Fruit fly (Drosophila melanogaster) whole organism, wandering third instar larva: Measurements from ENCODE around the gene CG11353.

Experiments
- Abd-B ChIP-seq: fragments of >200 bp; optimal IDR thresholded peaks from 2 replicates; lab custom pipeline; 2017; ENCODE audit warnings: missing biosample characterization, missing genetic modification characterization
- CG32264 ChIP-seq: fragments of 200-800 bp; sonication (Bioruptor generic); optimal IDR thresholded peaks from 2 replicates; lab custom pipeline; 2016; ENCODE audit warnings: missing biosample characterization, missing genetic modification characterization
- CG9705 ChIP-seq: fragments of 200-800 bp; sonication (Bioruptor generic); optimal IDR thresholded peaks from 2 replicates; lab custom pipeline; 2018; ENCODE audit warnings: missing biosample characterization, mild to moderate bottlenecking, missing genetic modification characterization
- CrebA ChIP-seq: fragments of 200-800 bp; sonication (Bioruptor generic); optimal IDR thresholded peaks from 2 replicates; lab custom pipeline; 2016; ENCODE audit warnings: missing biosample characterization, mild to moderate bottlenecking, missing genetic modification characterization, borderline replicate concordance
- Dfd ChIP-seq: fragments of >200 bp; optimal IDR thresholded peaks from 2 replicates; lab custom pipeline; 2017; ENCODE audit warnings: missing biosample characterization, missing genetic modification characterization
- Dif ChIP-seq: fragments of 200-275, 200-300 bp; sonication (Bioruptor generic); optimal IDR thresholded peaks from 2 replicates; lab custom pipeline; 2018; ENCODE audit warnings: missing biosample characterization, missing genetic modification characterization; ENCODE audit not compliant: partially characterized antibody
- GATAd ChIP-seq: sonication (Bioruptor generic); optimal IDR thresholded peaks from 2 replicates; lab custom pipeline; 2016; ENCODE audit warnings: missing biosample characterization, missing genetic modification characterization
- HLH106 ChIP-seq: fragments of 200-800 bp; optimal IDR thresholded peaks from 3 replicates; lab custom pipeline; 2019; ENCODE audit warnings: missing biosample characterization, mild to moderate bottlenecking, missing genetic modification characterization, moderate library complexity
- Hnf4 ChIP-seq: fragments of 200-800 bp; sonication (Bioruptor generic); optimal IDR thresholded peaks from 2 replicates; lab custom pipeline; 2016; ENCODE audit warnings: missing biosample characterization, mild to moderate bottlenecking, missing genetic modification characterization
- Hr78 ChIP-seq: fragments of >200 bp; optimal IDR thresholded peaks from 2 replicates; lab custom pipeline; 2017; ENCODE audit warnings: missing biosample characterization, missing genetic modification characterization
- Hr83 ChIP-seq: fragments of 200-300 bp; sonication (Bioruptor generic); optimal IDR thresholded peaks from 2 replicates; lab custom pipeline; 2016; ENCODE audit warnings: missing biosample characterization, mild to moderate bottlenecking, missing genetic modification characterization, moderate library complexity; ENCODE audit not compliant: poor library complexity, severe bottlenecking
- Jra ChIP-seq: sonication (Bioruptor generic); optimal IDR thresholded peaks from 2 replicates; lab custom pipeline; 2016; ENCODE audit warnings: missing biosample characterization, missing genetic modification characterization
- Mio ChIP-seq: sonication (Bioruptor generic); optimal IDR thresholded peaks from 2 replicates; lab custom pipeline; 2016; ENCODE audit warnings: missing biosample characterization, missing genetic modification characterization
- Myc ChIP-seq: fragments of >200 bp; optimal IDR thresholded peaks from 2 replicates; lab custom pipeline; 2017
- N ChIP-seq: fragments of >200 bp; optimal IDR thresholded peaks from 2 replicates; lab custom pipeline; 2018; ENCODE audit warnings: missing biosample characterization, missing external identifiers, missing genetic modification characterization
- OdsH ChIP-seq: fragments of 200-800 bp; sonication (Bioruptor generic); optimal IDR thresholded peaks from 2 replicates; lab custom pipeline; 2016; ENCODE audit warnings: missing biosample characterization, mild to moderate bottlenecking, missing genetic modification characterization
- Rel ChIP-seq, 2 experiments: fragments of 200-800 bp; sonication (Bioruptor generic) in 1 of 2; optimal IDR thresholded peaks; 2 replicates in 1 of 2; 3 replicates in 1 of 2; lab custom pipeline; 2016 to 2019; ENCODE audit warnings: mild to moderate bottlenecking in 2 of 2, missing biosample characterization in 2 of 2, missing genetic modification characterization in 2 of 2, moderate library complexity in 1 of 2
- Sp1 ChIP-seq: fragments of 200-800 bp; sonication (Bioruptor generic); optimal IDR thresholded peaks from 3 replicates; lab custom pipeline; 2019; ENCODE audit warnings: missing biosample characterization, mild to moderate bottlenecking, missing genetic modification characterization, moderate library complexity
- Vsx2 ChIP-seq: fragments of 200-300, 225-300 bp; sonication (Bioruptor generic); optimal IDR thresholded peaks from 2 replicates; lab custom pipeline; 2018; ENCODE audit warnings: missing biosample characterization, missing genetic modification characterization; ENCODE audit not compliant: partially characterized antibody
- br ChIP-seq: fragments of 200-800 bp; sonication (Bioruptor generic); optimal IDR thresholded peaks from 2 replicates; lab custom pipeline; 2016; ENCODE audit warnings: missing biosample characterization, missing genetic modification characterization
- brk ChIP-seq: fragments of 200-800 bp; sonication (Bioruptor generic); optimal IDR thresholded peaks from 2 replicates; lab custom pipeline; 2016; ENCODE audit warnings: missing biosample characterization, mild to moderate bottlenecking, missing genetic modification characterization
- dl ChIP-seq, 2 experiments: fragments of 175-275, 200-275 bp in 1 of 2; fragments of 200-275 bp in 1 of 2; sonication (Bioruptor generic); optimal IDR thresholded peaks; lab custom pipeline; 2018; ENCODE audit warnings: mild to moderate bottlenecking in 2 of 2, missing biosample characterization in 2 of 2, missing genetic modification characterization in 2 of 2, moderate library complexity in 2 of 2; ENCODE audit not compliant: partially characterized antibody in 2 of 2, insufficient read depth in 1 of 2
- dmrt93B ChIP-seq: fragments of 200-800 bp; sonication (Bioruptor generic); optimal IDR thresholded peaks from 2 replicates; lab custom pipeline; 2018; ENCODE audit warnings: missing biosample characterization, mild to moderate bottlenecking, missing genetic modification characterization
- dsf ChIP-seq: sonication (Bioruptor generic); optimal IDR thresholded peaks from 2 replicates; lab custom pipeline; 2016; ENCODE audit warnings: missing biosample characterization, missing genetic modification characterization, borderline replicate concordance
- ey ChIP-seq: fragments of 200-800 bp; sonication (Bioruptor generic); optimal IDR thresholded peaks from 2 replicates; lab custom pipeline; 2016; ENCODE audit warnings: missing biosample characterization, missing genetic modification characterization
- foxo ChIP-seq, 2 experiments: fragments of 200-800 bp; sonication (Bioruptor generic); optimal IDR thresholded peaks; 2 replicates in 1 of 2; 3 replicates in 1 of 2; lab custom pipeline; 2016 to 2017; ENCODE audit warnings: missing biosample characterization in 2 of 2, missing genetic modification characterization in 2 of 2
- fru ChIP-seq: fragments of 200-800 bp; sonication (Bioruptor generic); optimal IDR thresholded peaks from 3 replicates; lab custom pipeline; 2016; ENCODE audit warnings: missing biosample characterization, mild to moderate bottlenecking, missing genetic modification characterization
- h ChIP-seq: fragments of 200-800 bp; sonication (Bioruptor generic); optimal IDR thresholded peaks from 3 replicates; lab custom pipeline; 2016; ENCODE audit warnings: missing biosample characterization, mild to moderate bottlenecking, missing genetic modification characterization
- jim ChIP-seq: fragments of 175-275, 200-325 bp; sonication (Bioruptor generic); optimal IDR thresholded peaks from 2 replicates; lab custom pipeline; 2016; ENCODE audit warnings: missing biosample characterization, mild to moderate bottlenecking, missing genetic modification characterization
- lola ChIP-seq: fragments of >200 bp; optimal IDR thresholded peaks from 2 replicates; lab custom pipeline; 2017; ENCODE audit warnings: missing biosample characterization, missing genetic modification characterization
- pan ChIP-seq: fragments of >200 bp; optimal IDR thresholded peaks from 2 replicates; lab custom pipeline; 2017
- psq ChIP-seq: fragments of 200-800 bp; sonication (Bioruptor generic); optimal IDR thresholded peaks from 3 replicates; lab custom pipeline; 2017; ENCODE audit warnings: missing biosample characterization, mild to moderate bottlenecking, missing genetic modification characterization, moderate library complexity
- rgr ChIP-seq: fragments of 200-800 bp; sonication (Bioruptor generic); optimal IDR thresholded peaks from 3 replicates; lab custom pipeline; 2016; ENCODE audit warnings: missing biosample characterization, mild to moderate bottlenecking, missing genetic modification characterization
- sage ChIP-seq: fragments of 200-800 bp; sonication (Bioruptor generic); optimal IDR thresholded peaks from 2 replicates; lab custom pipeline; 2016; ENCODE audit warnings: missing biosample characterization, mild to moderate bottlenecking, missing genetic modification characterization
- sv ChIP-seq: fragments of 200-800 bp; sonication (Bioruptor generic); optimal IDR thresholded peaks from 3 replicates; lab custom pipeline; 2016; ENCODE audit warnings: missing biosample characterization, missing genetic modification characterization
- tai ChIP-seq: sonication (Bioruptor generic); optimal IDR thresholded peaks from 2 replicates; lab custom pipeline; 2016; ENCODE audit warnings: missing biosample characterization, missing genetic modification characterization
- usp ChIP-seq: fragments of >200 bp; optimal IDR thresholded peaks from 2 replicates; lab custom pipeline; 2017; ENCODE audit warnings: missing biosample characterization, missing genetic modification characterization
- woc ChIP-seq: sonication (Bioruptor generic); optimal IDR thresholded peaks from 2 replicates; lab custom pipeline; 2016; ENCODE audit warnings: missing biosample characterization, mild to moderate bottlenecking, missing genetic modification characterization

CG11353 gene

DNA sequence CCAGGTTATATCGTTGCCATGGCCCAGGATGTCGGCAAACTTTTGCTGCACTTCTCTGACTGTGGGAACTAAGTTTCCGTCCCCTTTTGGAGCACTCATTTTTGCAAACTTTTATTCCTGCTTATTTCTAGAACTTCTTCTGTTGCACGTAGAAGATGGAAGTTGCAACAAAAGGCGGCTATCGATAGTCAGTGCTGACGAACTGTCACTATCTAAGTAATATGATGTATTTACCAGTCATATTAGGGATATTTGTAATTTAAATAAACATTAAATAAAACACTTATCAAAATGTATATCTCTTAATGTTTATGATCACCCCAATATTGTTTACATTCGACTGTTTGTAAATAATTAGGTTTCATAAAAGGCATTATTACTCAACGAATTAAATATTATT lies 8.1 kb downstream of the CG11353 start, which contains the start of gene CG32243:
CG32243 (minus strand) TSS at position 175 of the 400 bp plus-strand sequence.
- TF ChIP-seq ey (GFP tag; lab: Kevin White, UChicago) (no peak), N (GFP tag; lab: Kevin White, UChicago) (peak; percentile 78)

DNA sequence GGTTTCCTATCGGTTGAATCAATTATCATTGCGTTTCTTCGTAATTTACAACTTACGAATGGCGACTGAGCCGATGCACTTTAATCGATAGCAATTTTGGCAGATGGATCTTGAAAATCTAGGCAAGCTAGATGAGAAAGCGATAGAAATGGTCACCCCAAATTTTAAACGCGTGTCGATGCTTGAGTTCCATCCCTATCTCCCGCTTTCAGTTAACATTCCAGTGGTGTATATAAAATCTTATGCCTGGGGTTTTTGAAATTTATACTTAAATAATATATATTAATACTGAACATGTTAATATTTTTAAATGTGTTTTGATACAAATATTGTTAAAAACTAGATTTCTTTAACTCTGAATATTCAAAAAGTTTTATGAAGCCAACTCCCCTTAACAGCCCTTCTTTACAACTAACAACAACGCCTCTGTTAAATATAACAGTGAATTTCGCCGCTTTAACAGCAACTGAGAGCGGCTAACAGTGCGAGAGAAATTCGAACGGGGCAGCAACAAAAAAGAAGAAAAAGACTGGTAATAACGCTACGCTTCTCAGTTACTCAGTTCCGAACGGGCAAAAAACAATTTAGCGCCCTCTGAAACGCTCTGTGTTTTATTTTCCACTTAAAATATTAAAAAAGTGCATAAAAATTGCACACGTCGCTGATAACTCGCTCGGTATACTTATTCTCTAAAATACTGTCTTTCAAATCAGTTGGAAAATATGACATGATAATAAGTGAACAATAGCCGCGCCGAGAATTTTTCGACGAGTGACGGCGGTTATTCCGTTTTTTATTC lies 8.8 kb downstream of the CG11353 start, which contains the start of gene CG11357:
CG11357 (plus strand) TSS at position 479 of the 799 bp plus-strand sequence.
- TF ChIP-seq fru (GFP tag; lab: Kevin White, UChicago): peak; percentile 95
- peak; percentile 91 for TF ChIP-seq sage (GFP tag; lab: Kevin White, UChicago)
- TF ChIP-seq foxo (GFP tag; optimal IDR thresholded peaks at IDR 0.05; lab: Kevin White, UChicago): peak in 1 of 2 experiments; percentile 97
- TF ChIP-seq HLH106 (tag; lab: Kevin White, UChicago): peak; percentile 99
- peak; percentile 85 for TF ChIP-seq tai (GFP tag; lab: Kevin White, UChicago)
- TF ChIP-seq ey (GFP tag; lab: Kevin White, UChicago): peak; percentile 92
- peak; percentile 72 for TF ChIP-seq woc (GFP tag; lab: Kevin White, UChicago)
- peak; percentile 97 for TF ChIP-seq dmrt93B (GFP tag; lab: Kevin White, UChicago)
- no peak for TF ChIP-seq usp
- peak in 1 of 2 experiments; percentile 48 for TF ChIP-seq dl (GFP tag; optimal IDR thresholded peaks at IDR 0.05; lab: Kevin White, UChicago; ENCODE audit: insufficient read depth in 1 of 2, partially characterized antibody in 2 of 2)
- peak; percentile 21 for TF ChIP-seq Vsx2 (GFP tag; lab: Kevin White, UChicago)
- no peak for TF ChIP-seq jim (GFP tag; lab: Kevin White, UChicago)
- no peak for TF ChIP-seq N (GFP tag; lab: Kevin White, UChicago)
- peak; percentile 99 for TF ChIP-seq rgr (GFP tag; lab: Kevin White, UChicago)
- TF ChIP-seq CG9705 (GFP tag; lab: Kevin White, UChicago): peak; percentile 97
- peak; percentile 97 for TF ChIP-seq brk (GFP tag; lab: Kevin White, UChicago)
- no peak for TF ChIP-seq lola (GFP tag; lab: Kevin White, UChicago)
- TF ChIP-seq Dif: peak; percentile 33
- peak; percentile 99 for TF ChIP-seq Sp1 (GFP tag; lab: Kevin White, UChicago)
- peak; percentile 95 for TF ChIP-seq Hnf4 (GFP tag; lab: Kevin White, UChicago)
- TF ChIP-seq Dfd: peak; percentile 44
- TF ChIP-seq OdsH (GFP tag; lab: Kevin White, UChicago): peak; percentile 99
- peak; percentile 96 for TF ChIP-seq h
- peak; percentile 69 for TF ChIP-seq Jra (GFP tag; lab: Kevin White, UChicago)
- TF ChIP-seq Hr83: peak; percentile 37
- TF ChIP-seq Abd-B (GFP tag; lab: Kevin White, UChicago): no peak
- no peak for TF ChIP-seq Hr78 (GFP tag; lab: Kevin White, UChicago)
- TF ChIP-seq GATAd (GFP tag; lab: Kevin White, UChicago): peak; percentile 63
- no peak for TF ChIP-seq Myc (lab: Kevin White, UChicago)
- peak; percentile 88 for TF ChIP-seq sv (GFP tag; lab: Kevin White, UChicago)
- TF ChIP-seq CG32264 (GFP tag; lab: Kevin White, UChicago): peak; percentile 81
- peak; percentile 83 for TF ChIP-seq Rel (GFP tag; optimal IDR thresholded peaks at IDR 0.05; lab: Kevin White, UChicago)
- TF ChIP-seq Rel (tag; optimal IDR thresholded peaks at IDR 0.05; lab: Kevin White, UChicago): peak; percentile 92
- TF ChIP-seq CrebA: peak; percentile 70
- TF ChIP-seq br (GFP tag; lab: Kevin White, UChicago): peak; percentile 91
- TF ChIP-seq Mio (GFP tag; lab: Kevin White, UChicago): peak; percentile 58
- TF ChIP-seq psq: peak; percentile 96
- TF ChIP-seq dsf (GFP tag; lab: Kevin White, UChicago): peak; percentile 86
- TF ChIP-seq pan: no peak
